Fruit fly (Drosophila melanogaster): ENCODE results near the gene CHKov2.
A peak's percentile ranks its signal among the peaks of the same experiment; 100 is the strongest.

Gene CHKov2

dm6 chr3R:25295320-25296020 is 35.5 kb downstream of the CHKov2 start, which contains the start of gene CG31102 (continued):
- TF ChIP-seq jing (GFP tag; optimal IDR thresholded peaks at IDR 0.05) (no peak), sug (tag; optimal IDR thresholded peaks at IDR 0.05) (peak; percentile 53), her (GFP tag; optimal IDR thresholded peaks at IDR 0.05) (no peak), CG3995 (GFP tag; optimal IDR thresholded peaks at IDR 0.05) (no peak), eve (GFP tag; optimal IDR thresholded peaks at IDR 0.05) (no peak), ERR (GFP tag; optimal IDR thresholded peaks at IDR 0.05) (no peak), Atf6 (GFP tag; IDR thresholded peaks at IDR 0.05) (no peak), schlank (tag; optimal IDR thresholded peaks at IDR 0.05) (no peak), CG13287 (GFP tag; IDR thresholded peaks at IDR 0.05; ENCODE audit: partially characterized antibody) (no peak; the same call in 1 of the 2 replicates), CG8290 (GFP tag; optimal IDR thresholded peaks at IDR 0.05) (no peak), CG8290 (tag; optimal IDR thresholded peaks at IDR 0.05) (no peak), CG14441 (GFP tag; IDR thresholded peaks at IDR 0.05) (no peak), shn (GFP tag; optimal IDR thresholded peaks at IDR 0.05) (no peak), onecut (GFP tag; IDR thresholded peaks at IDR 0.05) (no peak), pho (GFP tag; optimal IDR thresholded peaks at IDR 0.05) (no peak), Six4 (GFP tag; optimal IDR thresholded peaks at IDR 0.05) (no peak), CG16813 (GFP tag; IDR thresholded peaks at IDR 0.05; ENCODE audit: partially characterized antibody) (no peak), maf-S (GFP tag; optimal IDR thresholded peaks at IDR 0.05) (no peak), Hsf (GFP tag; optimal IDR thresholded peaks at IDR 0.05) (no peak), CG7786 (GFP tag; optimal IDR thresholded peaks at IDR 0.05) (no peak), Optix (GFP tag; IDR thresholded peaks at IDR 0.05) (no peak), CG9797 (GFP tag; optimal IDR thresholded peaks at IDR 0.05) (no peak), gcm2 (GFP tag; optimal IDR thresholded peaks at IDR 0.05) (no peak), inv (GFP tag; IDR thresholded peaks at IDR 0.05; ENCODE audit: partially characterized antibody) (no peak), az2 (GFP tag; optimal IDR thresholded peaks at IDR 0.05) (no peak), CG4730 (GFP tag; IDR thresholded peaks at IDR 0.05) (no peak), CG31224 (GFP tag; IDR thresholded peaks at IDR 0.05) (no peak), dmrt99B (tag; optimal IDR thresholded peaks at IDR 0.05) (peak; percentile 1), Ets65A (GFP tag) (peak; percentile 58), fu2 (GFP tag; optimal IDR thresholded peaks at IDR 0.05) (no peak), bbx (GFP tag; IDR thresholded peaks at IDR 0.05; ENCODE audit: partially characterized antibody) (no peak), CG11085 (GFP tag; IDR thresholded peaks at IDR 0.05) (no peak), al (GFP tag; IDR thresholded peaks at IDR 0.05) (no peak), ems (GFP tag; optimal IDR thresholded peaks at IDR 0.05) (no peak), pzg (GFP tag; optimal IDR thresholded peaks at IDR 0.05) (no peak), grn (GFP tag; optimal IDR thresholded peaks at IDR 0.05) (peak; percentile 74), z (GFP tag; IDR thresholded peaks at IDR 0.05) (no peak), ash1 (GFP tag; optimal IDR thresholded peaks at IDR 0.05) (no peak), CG1233 (GFP tag; optimal IDR thresholded peaks at IDR 0.05) (no peak), Scr (GFP tag; IDR thresholded peaks at IDR 0.05; ENCODE audit: partially characterized antibody) (no peak), knrl (GFP tag; IDR thresholded peaks at IDR 0.05; ENCODE audit: partially characterized antibody) (no peak), mirr (GFP tag; optimal IDR thresholded peaks at IDR 0.05) (peak; percentile 28), Lhr (GFP tag; optimal IDR thresholded peaks at IDR 0.05) (no peak), CG2202 (tag; optimal IDR thresholded peaks at IDR 0.05) (no peak), CG1792 (GFP tag; optimal IDR thresholded peaks at IDR 0.05) (no peak), CG2678 (tag; optimal IDR thresholded peaks at IDR 0.05) (no peak), CG34422 (GFP tag; IDR thresholded peaks at IDR 0.05) (0 out of 3 replicates have a peak, but pooled peaks have one; percentile 18), CG3838 (GFP tag; optimal IDR thresholded peaks at IDR 0.05) (no peak), CG14710 (tag; optimal IDR thresholded peaks at IDR 0.05) (no peak), chif (GFP tag; optimal IDR thresholded peaks at IDR 0.05) (no peak), CG9727 (GFP tag; optimal IDR thresholded peaks at IDR 0.05) (no peak)

Measured in whole organism, embryonic.